Fruit fly (Drosophila melanogaster): ENCODE data around the gene PNUTS.

dm6 chr2L:884970-885369, 14.7 kb downstream of the PNUTS start, which contains the start of gene CG15824:
- TF ChIP-seq CTCF (optimal IDR thresholded peaks at IDR 0.05): peak; percentile 37 to 39
- no peak for TF ChIP-seq CG8478 (optimal IDR thresholded peaks at IDR 0.05)

All from S2 (cell line).